Fruit fly (Drosophila melanogaster) whole organism, embryonic: ENCODE data around the gene CG17549.

ENCODE experiments used
- CG34376 ChIP-seq: fragments of 200-800 bp; sonication (Bioruptor generic); optimal IDR thresholded peaks from 2 replicates; lab custom pipeline; 2018; ENCODE audit warnings: missing biosample characterization, mild to moderate bottlenecking, missing genetic modification characterization
- D19B ChIP-seq: fragments of 200-800 bp; sonication (Bioruptor generic); optimal IDR thresholded peaks from 2 replicates; lab custom pipeline; 2017; ENCODE audit warnings: missing biosample characterization, mild to moderate bottlenecking, missing genetic modification characterization
- E2f2 ChIP-seq: fragments of 200-800 bp; sonication (Bioruptor generic); IDR thresholded peaks from 2 replicates; pipeline ENCODE4 v1.3.6; 2022; ENCODE audit warnings: missing biosample characterization, missing genetic modification characterization
- GATAe ChIP-seq: fragments of 200-800 bp; sonication (Bioruptor generic); conservative IDR thresholded peaks from 2 replicates; pipeline ENCODE4 v1.3.6; 2022; ENCODE audit warnings: missing biosample characterization, missing genetic modification characterization
- bbx ChIP-seq: fragments of 200-800 bp; sonication (Bioruptor generic); IDR thresholded peaks from 2 replicates; pipeline ENCODE4 v1.3.6; 2022; ENCODE audit warnings: missing biosample characterization, missing genetic modification characterization; ENCODE audit not compliant: partially characterized antibody
- gt ChIP-seq: fragments of 200-800 bp; sonication (Bioruptor generic); IDR thresholded peaks from 2 replicates; pipeline ENCODE4 v1.3.6; 2022; ENCODE audit warnings: missing biosample characterization, missing genetic modification characterization
- lmd ChIP-seq: fragments of 200-800 bp; sonication (Bioruptor generic); IDR thresholded peaks from 2 replicates; pipeline ENCODE4 v1.3.6; 2022; ENCODE audit warnings: missing biosample characterization, missing genetic modification characterization
- mirr ChIP-seq: fragments of 200-800 bp; sonication (Bioruptor generic); optimal IDR thresholded peaks from 3 replicates; lab custom pipeline; 2018; ENCODE audit warnings: missing biosample characterization, mild to moderate bottlenecking, missing genetic modification characterization
- pzg ChIP-seq: fragments of 200-800 bp; sonication (Bioruptor generic); optimal IDR thresholded peaks from 3 replicates; lab custom pipeline; 2018; ENCODE audit warnings: missing biosample characterization, mild to moderate bottlenecking, missing genetic modification characterization, moderate library complexity
- run ChIP-seq: fragments of 200-800 bp; sonication (Bioruptor generic); optimal IDR thresholded peaks from 3 replicates; lab custom pipeline; 2018; ENCODE audit warnings: missing biosample characterization, mild to moderate bottlenecking, missing genetic modification characterization
- sug ChIP-seq: fragments of 200-800 bp; optimal IDR thresholded peaks from 2 replicates; lab custom pipeline; 2019; ENCODE audit warnings: missing biosample characterization, mild to moderate bottlenecking, missing genetic modification characterization, moderate library complexity

DNA sequence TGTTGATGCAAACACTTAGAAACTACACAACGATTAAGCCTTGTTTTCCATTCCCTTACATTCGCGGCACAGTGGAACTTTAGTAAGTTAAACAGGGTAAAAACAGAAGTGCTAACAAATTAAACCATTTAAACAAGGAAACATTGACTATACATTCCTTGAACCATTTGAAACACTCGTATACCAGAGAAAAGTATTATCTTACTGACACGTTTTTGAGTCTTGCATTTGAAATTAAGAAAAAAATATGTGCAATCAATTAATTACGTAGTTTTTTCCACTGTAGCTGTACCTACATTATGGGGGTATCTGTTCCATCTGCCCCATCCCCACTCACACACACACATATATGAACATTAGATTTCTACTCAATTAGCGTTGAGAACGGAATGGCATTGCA, 43.4 kb upstream of the CG17549 start:
- peak; percentile 11 for TF ChIP-seq sug (tag; lab: Kevin White, UChicago)
- no peak for TF ChIP-seq gt
- no peak for TF ChIP-seq D19B
- no peak for TF ChIP-seq GATAe (GFP tag; lab: Robert Waterston, UW)
- TF ChIP-seq mirr, result no peak
- TF ChIP-seq bbx (GFP tag; lab: Robert Waterston, UW), result no peak
- no peak for TF ChIP-seq lmd (GFP tag; lab: Robert Waterston, UW)
- TF ChIP-seq CG34376 (GFP tag; lab: Kevin White, UChicago), result no peak
- TF ChIP-seq E2f2, result no peak
- TF ChIP-seq run (tag; lab: Kevin White, UChicago), result no peak
- no peak for TF ChIP-seq pzg
